Worm (Caenorhabditis elegans) whole organism, L3 larva: Measurements from ENCODE around the gene npr-39.
A peak's percentile ranks its signal among the peaks of the same experiment; 100 is the strongest.

Source experiments
- ZK546.5 ChIP-seq: sonication (generic microtip); optimal IDR thresholded peaks from 2 replicates; lab custom pipeline; 2017; ENCODE audit warnings: missing biosample characterization, missing genetic modification characterization
- aly-2 ChIP-seq: fragments of 150-350 bp; optimal IDR thresholded peaks from 2 replicates; lab custom pipeline; 2014; ENCODE audit warnings: missing biosample characterization, missing genetic modification characterization
- ama-1 ChIP-seq: fragments of 150-350 bp; optimal IDR thresholded peaks from 2 replicates; lab custom pipeline; 2018
- ceh-16 ChIP-seq: sonication (generic microtip); optimal IDR thresholded peaks from 2 replicates; lab custom pipeline; 2017; ENCODE audit warnings: missing biosample characterization, missing genetic modification characterization
- ceh-28 ChIP-seq: fragments of 150-350 bp; optimal IDR thresholded peaks from 2 replicates; lab custom pipeline; 2014; ENCODE audit warnings: missing biosample characterization, missing genetic modification reagents, missing genetic modification characterization
- ceh-82 ChIP-seq: fragments of 150-350 bp; optimal IDR thresholded peaks from 2 replicates; lab custom pipeline; 2014; ENCODE audit warnings: missing biosample characterization, missing genetic modification characterization
- ceh-9 ChIP-seq: sonication (generic microtip); optimal IDR thresholded peaks from 2 replicates; lab custom pipeline; 2018; ENCODE audit warnings: missing biosample characterization, missing genetic modification characterization
- daf-12 ChIP-seq: fragments of 150-350 bp; optimal IDR thresholded peaks from 2 replicates; lab custom pipeline; 2014; ENCODE audit warnings: missing biosample characterization, missing genetic modification reagents, missing genetic modification characterization
- egl-5 ChIP-seq: fragments of 150-350 bp; optimal IDR thresholded peaks from 2 replicates; lab custom pipeline; 2017; ENCODE audit warnings: missing biosample characterization, missing genetic modification reagents, missing genetic modification characterization, inconsistent platforms
- elt-1 ChIP-seq: fragments of 150-350 bp; optimal IDR thresholded peaks from 2 replicates; lab custom pipeline; 2014; ENCODE audit warnings: missing biosample characterization, missing genetic modification characterization
- elt-2 ChIP-seq: sonication (generic microtip); optimal IDR thresholded peaks from 2 replicates; lab custom pipeline; 2016; ENCODE audit warnings: missing genetic modification reagents, mild to moderate bottlenecking, missing genetic modification characterization, missing compliant biosample characterization
- elt-3 ChIP-seq, 3 experiments: fragments of 150-350 bp in 1 of 3; sonication (generic microtip) in 2 of 3; optimal IDR thresholded peaks; 2 replicates in 2 of 3; 4 replicates in 1 of 3; lab custom pipeline; 2014 to 2017; ENCODE audit warnings: missing biosample characterization in 3 of 3, missing genetic modification characterization in 3 of 3
- eor-1 ChIP-seq, 2 experiments: fragments of 150-350 bp; optimal IDR thresholded peaks; 2 replicates each; lab custom pipeline; 2014 to 2018; ENCODE audit warnings: missing biosample characterization in 2 of 2, missing genetic modification characterization in 2 of 2
- fkh-10 ChIP-seq: sonication (generic microtip); optimal IDR thresholded peaks from 2 replicates; lab custom pipeline; 2017; ENCODE audit warnings: missing biosample characterization, missing genetic modification reagents, missing genetic modification characterization
- fkh-2 ChIP-seq: fragments of 150-350 bp; optimal IDR thresholded peaks from 2 replicates; lab custom pipeline; 2014; ENCODE audit warnings: missing biosample characterization, missing genetic modification reagents, missing genetic modification characterization
- fos-1 ChIP-seq: fragments of 150-350 bp; optimal IDR thresholded peaks from 2 replicates; lab custom pipeline; 2014; ENCODE audit warnings: missing biosample characterization, missing genetic modification characterization
- hmg-11 ChIP-seq: sonication (generic microtip); optimal IDR thresholded peaks from 2 replicates; lab custom pipeline; 2016; ENCODE audit warnings: missing genetic modification characterization, missing compliant biosample characterization
- jun-1 ChIP-seq: fragments of 150-350 bp; optimal IDR thresholded peaks from 2 replicates; lab custom pipeline; 2014; ENCODE audit warnings: missing biosample characterization, missing genetic modification reagents, missing genetic modification characterization
- lin-15B ChIP-seq: fragments of 150-350 bp; optimal IDR thresholded peaks from 2 replicates; lab custom pipeline; 2014; ENCODE audit warnings: missing biosample characterization, missing genetic modification characterization
- lin-39 ChIP-seq: fragments of 150-350 bp; optimal IDR thresholded peaks from 2 replicates; lab custom pipeline; 2018; ENCODE audit warnings: missing biosample characterization, missing genetic modification reagents, missing genetic modification characterization
- lsy-12 ChIP-seq: sonication (generic microtip); optimal IDR thresholded peaks from 2 replicates; lab custom pipeline; 2016; ENCODE audit warnings: mild to moderate bottlenecking, missing genetic modification characterization, missing compliant biosample characterization
- mdl-1 ChIP-seq: fragments of 150-350 bp; optimal IDR thresholded peaks from 2 replicates; lab custom pipeline; 2014; ENCODE audit warnings: missing biosample characterization, missing genetic modification characterization
- mml-1 ChIP-seq: fragments of 150-350 bp; sonication (generic microtip); optimal IDR thresholded peaks from 3 replicates; lab custom pipeline; 2014; ENCODE audit warnings: missing biosample characterization, missing genetic modification characterization
- nfya-1 ChIP-seq: sonication (generic microtip); optimal IDR thresholded peaks from 2 replicates; lab custom pipeline; 2017; ENCODE audit warnings: missing genetic modification characterization, mild to moderate bottlenecking, missing compliant biosample characterization, antibody characterized with exemption, moderate library complexity; ENCODE audit not compliant: insufficient read depth
- nhr-11 ChIP-seq: fragments of 150-350 bp; optimal IDR thresholded peaks from 2 replicates; lab custom pipeline; 2014; ENCODE audit warnings: missing biosample characterization, missing genetic modification characterization
- nhr-237 ChIP-seq: fragments of 150-350 bp; optimal IDR thresholded peaks from 2 replicates; lab custom pipeline; 2014; ENCODE audit warnings: missing biosample characterization, missing genetic modification characterization
- nhr-28 ChIP-seq: fragments of 150-350 bp; optimal IDR thresholded peaks from 2 replicates; lab custom pipeline; 2014; ENCODE audit warnings: missing biosample characterization, missing genetic modification characterization
- nhr-67 ChIP-seq: fragments of 150-350 bp; optimal IDR thresholded peaks from 2 replicates; lab custom pipeline; 2014; ENCODE audit warnings: missing biosample characterization, missing genetic modification characterization
- nhr-76 ChIP-seq: fragments of 150-350 bp; sonication (generic microtip); optimal IDR thresholded peaks from 5 replicates; lab custom pipeline; 2014; ENCODE audit warnings: missing biosample characterization, missing genetic modification characterization
- pha-4 ChIP-seq: fragments of 150-350 bp; optimal IDR thresholded peaks from 2 replicates; lab custom pipeline; 2014; ENCODE audit warnings: missing biosample characterization, missing genetic modification reagents, missing genetic modification characterization
- pqm-1 ChIP-seq: fragments of 150-350 bp; optimal IDR thresholded peaks from 2 replicates; lab custom pipeline; 2017; ENCODE audit warnings: missing biosample characterization, missing genetic modification characterization, inconsistent platforms
- skn-1 ChIP-seq: fragments of 150-350 bp; optimal IDR thresholded peaks from 2 replicates; lab custom pipeline; 2014; ENCODE audit warnings: missing biosample characterization, missing genetic modification characterization
- snpc-4 ChIP-seq: fragments of 150-350 bp; optimal IDR thresholded peaks from 2 replicates; lab custom pipeline; 2014; ENCODE audit warnings: missing biosample characterization, missing genetic modification characterization
- tbx-2 ChIP-seq: sonication (generic microtip); optimal IDR thresholded peaks from 2 replicates; lab custom pipeline; 2016; ENCODE audit warnings: mild to moderate bottlenecking, missing genetic modification characterization, missing compliant biosample characterization
- unc-39 ChIP-seq: sonication (generic microtip); optimal IDR thresholded peaks from 4 replicates; lab custom pipeline; 2017; ENCODE audit warnings: missing biosample characterization, missing genetic modification characterization
- unc-62 ChIP-seq: fragments of 150-350 bp; sonication (generic microtip); optimal IDR thresholded peaks from 4 replicates; lab custom pipeline; 2014; ENCODE audit warnings: missing biosample characterization, missing genetic modification reagents, missing genetic modification characterization
- zag-1 ChIP-seq: fragments of 150-350 bp; optimal IDR thresholded peaks from 2 replicates; lab custom pipeline; 2014; ENCODE audit warnings: missing biosample characterization, missing genetic modification characterization
- ztf-11 ChIP-seq: fragments of 150-350 bp; optimal IDR thresholded peaks from 2 replicates; lab custom pipeline; 2014; ENCODE audit warnings: missing biosample characterization, missing genetic modification characterization
- ztf-4 ChIP-seq: fragments of 150-350 bp; optimal IDR thresholded peaks from 2 replicates; lab custom pipeline; 2014; ENCODE audit warnings: missing biosample characterization, missing genetic modification characterization

The npr-39 gene

DNA sequence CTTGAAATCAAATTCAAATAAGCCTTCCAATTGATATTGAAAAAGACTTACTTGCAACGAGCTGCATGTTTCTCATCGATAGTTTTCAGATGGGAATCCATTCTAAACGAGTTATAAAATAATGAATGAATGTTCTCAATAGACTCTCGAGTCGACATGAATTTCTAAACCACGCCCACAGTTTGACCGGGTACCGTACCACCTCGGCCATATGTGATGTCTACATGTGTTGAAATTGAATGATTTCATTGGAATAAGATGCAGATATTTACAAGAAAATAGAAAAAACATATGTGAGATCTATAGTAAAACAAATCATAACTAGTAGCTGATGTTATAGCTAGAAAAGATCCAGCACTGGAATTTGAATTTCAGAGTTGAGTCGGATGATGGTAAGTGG, 23.6 kb downstream of the npr-39 start, which contains the start of gene R04B5.7:
R04B5.7 (minus strand) TSS at position 101 of the 400 bp plus-strand sequence.
- TF ChIP-seq nhr-76 (tag; lab: Kevin White, UChicago) (no peak), nhr-237 (tag; lab: Kevin White, UChicago) (no peak), unc-62 (GFP tag; lab: Kevin White, UChicago) (no peak), hmg-11 (tag; lab: Kevin White, UChicago) (no peak), nhr-67 (tag; lab: Kevin White, UChicago) (no peak), ceh-82 (tag; lab: Kevin White, UChicago) (no peak), tbx-2 (no peak), egl-5 (tag; lab: Kevin White, UChicago) (no peak), mml-1 (tag; lab: Kevin White, UChicago) (no peak), ceh-16 (tag; lab: Kevin White, UChicago) (no peak), fkh-2 (tag; lab: Kevin White, UChicago) (no peak), nhr-11 (tag; lab: Kevin White, UChicago) (no peak), fos-1 (no peak), zag-1 (tag; lab: Kevin White, UChicago) (no peak)

DNA sequence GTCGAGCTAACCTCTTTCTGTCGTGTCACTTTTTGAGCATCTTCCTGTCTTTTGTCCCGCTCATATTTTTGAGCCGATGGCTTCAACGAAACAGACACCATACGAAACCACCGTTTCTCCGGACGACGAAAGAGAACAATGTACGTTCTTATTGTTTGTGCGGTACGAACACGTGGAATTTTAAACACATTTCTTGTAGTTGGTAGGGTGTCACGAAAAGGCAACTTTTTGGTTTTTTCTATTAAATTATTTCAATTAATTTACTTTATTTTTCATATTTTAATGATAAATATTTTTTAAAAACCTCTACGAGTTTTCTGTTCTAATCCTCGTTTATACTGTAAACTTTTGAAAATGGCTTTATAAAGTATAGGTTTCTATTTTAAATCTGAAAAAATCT, 24.3 kb downstream of the npr-39 start, which contains the start of gene R04B5.11:
R04B5.11 (minus strand) TSS at position 101 of the 400 bp plus-strand sequence.
- no peak for TF ChIP-seq ceh-28 (tag; lab: Kevin White, UChicago)
- TF ChIP-seq nhr-28 (tag; lab: Kevin White, UChicago), result no peak
- no peak for TF ChIP-seq nhr-237 (tag; lab: Kevin White, UChicago)
- TF ChIP-seq jun-1, result no peak
- no peak for TF ChIP-seq fos-1
- no peak for TF ChIP-seq skn-1
- TF ChIP-seq mdl-1, result no peak
- TF ChIP-seq nhr-76 (tag; lab: Kevin White, UChicago), result no peak
- TF ChIP-seq ama-1 (lab: Kevin White, UChicago), result no peak
- no peak for TF ChIP-seq ceh-16 (tag; lab: Kevin White, UChicago)
- no peak for TF ChIP-seq snpc-4 (tag; lab: Kevin White, UChicago)
- no peak for TF ChIP-seq ztf-4 (tag; lab: Kevin White, UChicago)
- no peak for TF ChIP-seq egl-5 (tag; lab: Kevin White, UChicago)
- no peak for TF ChIP-seq ztf-11 (tag; lab: Kevin White, UChicago)
- TF ChIP-seq pqm-1 (tag; lab: Kevin White, UChicago), result no peak
- no peak for TF ChIP-seq elt-1 (tag; lab: Kevin White, UChicago)
- TF ChIP-seq ZK546.5 (tag; lab: Kevin White, UChicago), result no peak

DNA sequence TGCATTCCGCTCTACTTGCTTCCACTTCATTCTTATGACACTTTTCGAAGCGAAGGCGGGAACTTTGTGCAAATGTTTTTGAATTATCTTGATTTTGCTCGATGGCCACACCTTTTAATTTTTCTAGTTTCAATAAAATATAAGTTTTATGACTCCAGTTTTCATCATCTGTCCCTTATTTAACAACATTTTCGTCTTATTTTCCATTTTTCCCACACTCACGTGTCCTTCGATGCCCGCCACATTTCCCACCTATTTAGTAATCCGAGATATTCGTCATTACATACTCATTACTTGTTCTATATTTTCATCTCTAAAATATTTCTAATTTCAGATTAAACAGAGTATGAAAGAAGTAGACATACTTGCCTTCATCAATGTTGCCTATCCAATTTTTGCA, 27.5 kb downstream of the npr-39 start, which contains the start of gene srd-49:
srd-49 (plus strand) TSS at position 301 of the 400 bp plus-strand sequence.
- no peak for TF ChIP-seq ceh-16 (tag; lab: Kevin White, UChicago)
- no peak for TF ChIP-seq nhr-11 (tag; lab: Kevin White, UChicago)
- TF ChIP-seq lsy-12, result no peak
- TF ChIP-seq snpc-4 (tag; lab: Kevin White, UChicago), result no peak
- TF ChIP-seq eor-1 (tag; optimal IDR thresholded peaks at IDR 0.05; lab: Kevin White, UChicago), result no peak
- TF ChIP-seq ZK546.5 (tag; lab: Kevin White, UChicago), result no peak
- no peak for TF ChIP-seq nhr-28 (tag; lab: Kevin White, UChicago)
- TF ChIP-seq pqm-1 (tag; lab: Kevin White, UChicago), result no peak
- no peak for TF ChIP-seq fos-1
- TF ChIP-seq lin-39 (tag; lab: Kevin White, UChicago), result no peak
- no peak for TF ChIP-seq elt-3 (tag; optimal IDR thresholded peaks at IDR 0.05; lab: Kevin White, UChicago)
- no peak for TF ChIP-seq unc-39 (tag; lab: Kevin White, UChicago)
- no peak for TF ChIP-seq lin-15B (tag; lab: Kevin White, UChicago)
- TF ChIP-seq nhr-76 (tag; lab: Kevin White, UChicago), result no peak

DNA sequence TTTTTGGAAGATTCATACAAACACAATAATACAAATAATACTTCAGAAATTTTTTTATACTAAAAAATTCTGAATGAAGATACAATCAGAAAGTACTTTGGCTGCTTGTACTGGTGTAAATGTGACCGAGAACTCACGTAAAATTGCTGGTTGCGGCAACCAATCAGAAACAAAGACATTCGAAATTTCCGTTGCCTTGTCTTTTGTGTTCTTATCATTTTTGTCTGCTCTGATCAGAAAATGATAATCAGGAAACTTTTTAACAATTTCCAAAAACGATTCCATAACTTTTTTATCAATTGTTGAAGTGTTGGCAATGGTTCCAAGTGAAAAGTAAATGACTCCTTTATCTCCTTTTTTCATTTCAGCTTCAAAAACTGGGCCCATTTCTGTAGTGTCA, 30.1 kb downstream of the npr-39 start:
- TF ChIP-seq ceh-16 (tag; lab: Kevin White, UChicago) (no peak), daf-12 (tag; lab: Kevin White, UChicago) (no peak), nhr-76 (tag; lab: Kevin White, UChicago) (no peak), pha-4 (tag; lab: Kevin White, UChicago) (peak; percentile 12), pqm-1 (tag; lab: Kevin White, UChicago) (peak; percentile 60), fkh-10 (GFP tag; lab: Kevin White, UChicago) (no peak), ztf-11 (tag; lab: Kevin White, UChicago) (no peak), eor-1 (tag; optimal IDR thresholded peaks at IDR 0.05; lab: Kevin White, UChicago) (no peak), ztf-4 (tag; lab: Kevin White, UChicago) (no peak), fos-1 (no peak), ama-1 (lab: Kevin White, UChicago) (no peak), mdl-1 (no peak), unc-39 (tag; lab: Kevin White, UChicago) (no peak), snpc-4 (tag; lab: Kevin White, UChicago) (no peak), elt-2 (tag; lab: Kevin White, UChicago) (peak; percentile 92), nhr-28 (tag; lab: Kevin White, UChicago) (no peak), hmg-11 (tag; lab: Kevin White, UChicago) (no peak), aly-2 (no peak), tbx-2 (no peak), lin-39 (tag; lab: Kevin White, UChicago) (no peak), nfya-1 (tag; lab: Kevin White, UChicago) (peak; percentile 62), lsy-12 (no peak), lin-15B (tag; lab: Kevin White, UChicago) (no peak), elt-1 (tag; lab: Kevin White, UChicago) (no peak), ceh-9 (no peak)
- TF ChIP-seq, all 47 proteins: peak for 4
